Fruit fly (Drosophila melanogaster) whole organism, embryonic: Measurements from ENCODE around the gene bon.

ENCODE experiments used
- Abd-B ChIP-seq: fragments of 200-800 bp; sonication (Bioruptor generic); optimal IDR thresholded peaks from 2 replicates; lab custom pipeline; 2018; ENCODE audit warnings: missing biosample characterization, mild to moderate bottlenecking, missing genetic modification characterization, moderate library complexity
- Aef1 ChIP-seq: fragments of 200-800 bp; sonication (Bioruptor generic); IDR thresholded peaks from 3 replicates; pipeline ENCODE4 v1.3.6; 2022; ENCODE audit warnings: missing biosample characterization, missing genetic modification characterization
- CG11398 ChIP-seq: fragments of 200-800 bp; sonication (Bioruptor generic); optimal IDR thresholded peaks from 2 replicates; lab custom pipeline; 2016; ENCODE audit warnings: missing biosample characterization, missing genetic modification characterization
- CG11456 ChIP-seq: fragments of 200-800 bp; sonication (Bioruptor generic); IDR thresholded peaks from 3 replicates; pipeline ENCODE4 v1.3.6; 2022; ENCODE audit warnings: missing biosample characterization, missing genetic modification characterization
- CG12391 ChIP-seq: fragments of 200-800 bp; sonication (Bioruptor generic); optimal IDR thresholded peaks from 3 replicates; lab custom pipeline; 2018; ENCODE audit warnings: missing biosample characterization, mild to moderate bottlenecking, missing genetic modification characterization, moderate library complexity
- CG13624 ChIP-seq: fragments of 200-800 bp; sonication (Bioruptor generic); optimal IDR thresholded peaks from 2 replicates; lab custom pipeline; 2016; ENCODE audit warnings: missing biosample characterization, missing genetic modification characterization
- CG14050 ChIP-seq: fragments of 200-800 bp; sonication (Bioruptor generic); IDR thresholded peaks from 3 replicates; pipeline ENCODE4 v1.3.6; 2022; ENCODE audit warnings: missing biosample characterization, missing genetic modification characterization
- CG15696 ChIP-seq: fragments of 200-800 bp; sonication (Bioruptor generic); optimal IDR thresholded peaks from 2 replicates; lab custom pipeline; 2019; ENCODE audit warnings: missing biosample characterization, mild to moderate bottlenecking, missing genetic modification characterization, moderate library complexity
- CG1603 ChIP-seq: fragments of 200-800 bp; sonication (Bioruptor generic); optimal IDR thresholded peaks from 2 replicates; lab custom pipeline; 2019; ENCODE audit warnings: missing biosample characterization, mild to moderate bottlenecking, missing genetic modification characterization, moderate library complexity
- CG1647 ChIP-seq: fragments of 200-800 bp; sonication (Bioruptor generic); optimal IDR thresholded peaks from 3 replicates; lab custom pipeline; 2016; ENCODE audit warnings: missing biosample characterization, missing genetic modification characterization
- CG16863 ChIP-seq: fragments of 200-800 bp; sonication (Bioruptor generic); optimal IDR thresholded peaks from 3 replicates; lab custom pipeline; 2016; ENCODE audit warnings: missing biosample characterization, missing genetic modification characterization
- CG17359 ChIP-seq: fragments of 200-800 bp; sonication (Bioruptor generic); optimal IDR thresholded peaks from 3 replicates; lab custom pipeline; 2018; ENCODE audit warnings: missing biosample characterization, mild to moderate bottlenecking, missing genetic modification characterization, moderate library complexity
- CG2202 ChIP-seq: fragments of 200-800 bp; sonication (Bioruptor generic); optimal IDR thresholded peaks from 2 replicates; lab custom pipeline; 2018; ENCODE audit warnings: missing biosample characterization, mild to moderate bottlenecking, missing genetic modification characterization
- CG32532 ChIP-seq: fragments of 200-800 bp; sonication (Bioruptor generic); IDR thresholded peaks from 2 replicates; pipeline ENCODE4 v1.3.6; 2022; ENCODE audit warnings: missing biosample characterization, missing genetic modification characterization
- CG4404 ChIP-seq: fragments of 200-800 bp; sonication (Bioruptor generic); IDR thresholded peaks from 2 replicates; pipeline ENCODE4 v1.3.6; 2022; ENCODE audit warnings: missing biosample characterization, missing genetic modification characterization
- CG4854 ChIP-seq: fragments of 200-800 bp; sonication (Bioruptor generic); optimal IDR thresholded peaks from 2 replicates; lab custom pipeline; 2016; ENCODE audit warnings: missing biosample characterization, missing genetic modification characterization, inconsistent platforms
- CG6854 ChIP-seq: fragments of 200-800 bp; sonication (Bioruptor generic); optimal IDR thresholded peaks from 3 replicates; lab custom pipeline; 2017; ENCODE audit warnings: missing biosample characterization, mild to moderate bottlenecking, missing genetic modification characterization
- CG8478 ChIP-seq: fragments of >200 bp; optimal IDR thresholded peaks from 2 replicates; lab custom pipeline; 2018
- CTCF ChIP-seq: fragments of 200-800 bp; sonication (Bioruptor generic); optimal IDR thresholded peaks from 2 replicates; lab custom pipeline; 2017; ENCODE audit warnings: missing biosample characterization, mild to moderate bottlenecking, missing genetic modification characterization, moderate library complexity
- Doc3 ChIP-seq: fragments of 200-800 bp; sonication (Bioruptor generic); IDR thresholded peaks from 3 replicates; pipeline ENCODE4 v1.3.6; 2022; ENCODE audit warnings: missing biosample characterization, missing genetic modification characterization; ENCODE audit not compliant: partially characterized antibody
- Eip74EF ChIP-seq, 2 experiments: fragments of 200-800 bp in 1 of 2; fragments of >200 bp in 1 of 2; sonication (Bioruptor generic) in 1 of 2; optimal IDR thresholded peaks; 2 replicates each; lab custom pipeline; 2017 to 2019; ENCODE audit warnings: missing biosample characterization in 2 of 2, missing genetic modification characterization in 2 of 2, mild to moderate bottlenecking in 1 of 2, moderate library complexity in 1 of 2
- Gug ChIP-seq: fragments of 200-800 bp; sonication (Bioruptor generic); IDR thresholded peaks from 4 replicates; pipeline ENCODE4 v1.3.6; 2022; ENCODE audit warnings: missing biosample characterization, missing genetic modification characterization
- HHEX ChIP-seq: fragments of 200-800 bp; sonication (Bioruptor generic); optimal IDR thresholded peaks from 3 replicates; lab custom pipeline; 2017; ENCODE audit warnings: missing biosample characterization, mild to moderate bottlenecking, missing genetic modification characterization, missing genetic modification reagents
- Kr ChIP-seq: fragments of 200-800 bp; sonication (Bioruptor generic); optimal IDR thresholded peaks from 2 replicates; lab custom pipeline; 2017; ENCODE audit warnings: missing biosample characterization, mild to moderate bottlenecking, missing genetic modification characterization
- Lim3 ChIP-seq: fragments of 200-800 bp; sonication (Bioruptor generic); IDR thresholded peaks from 2 replicates; pipeline ENCODE4 v1.3.6; 2022; ENCODE audit warnings: missing biosample characterization, missing genetic modification characterization
- MESR4 ChIP-seq: fragments of 200-800 bp; sonication (Bioruptor generic); optimal IDR thresholded peaks from 2 replicates; lab custom pipeline; 2018; ENCODE audit warnings: missing biosample characterization, mild to moderate bottlenecking, missing genetic modification characterization, moderate library complexity
- Myb ChIP-seq: fragments of 200-800 bp; sonication (Bioruptor generic); optimal IDR thresholded peaks from 2 replicates; lab custom pipeline; 2016; ENCODE audit warnings: missing biosample characterization, missing genetic modification characterization
- Ptx1 ChIP-seq: fragments of 200-800 bp; sonication (Bioruptor generic); IDR thresholded peaks from 2 replicates; pipeline ENCODE4 v1.3.6; 2022; ENCODE audit warnings: missing biosample characterization, missing genetic modification characterization
- Rfx ChIP-seq: fragments of 200-800 bp; sonication (Bioruptor generic); IDR thresholded peaks from 2 replicates; pipeline ENCODE4 v1.3.6; 2022; ENCODE audit warnings: missing biosample characterization, missing genetic modification characterization
- Sin3A ChIP-seq: fragments of >200 bp; optimal IDR thresholded peaks from 2 replicates; lab custom pipeline; 2018
- Spps ChIP-seq: fragments of 200-800 bp; sonication (Bioruptor generic); optimal IDR thresholded peaks from 2 replicates; lab custom pipeline; 2018; ENCODE audit warnings: missing biosample characterization, mild to moderate bottlenecking, missing genetic modification characterization
- az2 ChIP-seq: fragments of 200-800 bp; sonication (Bioruptor generic); optimal IDR thresholded peaks from 3 replicates; lab custom pipeline; 2016; ENCODE audit warnings: missing biosample characterization, missing genetic modification characterization
- bigmax ChIP-seq: fragments of 200-800 bp; sonication (Bioruptor generic); optimal IDR thresholded peaks from 2 replicates; lab custom pipeline; 2018; ENCODE audit warnings: missing biosample characterization, mild to moderate bottlenecking, missing genetic modification characterization
- cg ChIP-seq: fragments of 200-800 bp; sonication (Bioruptor generic); optimal IDR thresholded peaks from 3 replicates; lab custom pipeline; 2019; ENCODE audit warnings: missing biosample characterization, mild to moderate bottlenecking, missing genetic modification characterization, moderate library complexity
- chinmo ChIP-seq: fragments of 200-800 bp; sonication (Bioruptor generic); IDR thresholded peaks from 4 replicates; pipeline ENCODE4 v1.3.6; 2022; ENCODE audit warnings: missing biosample characterization, missing genetic modification characterization; ENCODE audit not compliant: partially characterized antibody
- croc ChIP-seq: fragments of 200-800 bp; sonication (Bioruptor generic); conservative IDR thresholded peaks from 3 replicates; pipeline ENCODE4 v1.3.6; 2022; ENCODE audit warnings: missing biosample characterization, missing genetic modification characterization
- dan ChIP-seq: fragments of 200-800 bp; sonication (Bioruptor generic); IDR thresholded peaks from 2 replicates; pipeline ENCODE4 v1.3.6; 2022; ENCODE audit warnings: missing biosample characterization, missing genetic modification characterization
- gsb-n ChIP-seq: fragments of 200-800 bp; sonication (Bioruptor generic); optimal IDR thresholded peaks from 3 replicates; lab custom pipeline; 2018; ENCODE audit warnings: missing biosample characterization, mild to moderate bottlenecking, missing genetic modification characterization
- inv ChIP-seq: fragments of 200-800 bp; sonication (Bioruptor generic); IDR thresholded peaks from 2 replicates; pipeline ENCODE4 v1.3.6; 2022; ENCODE audit warnings: missing biosample characterization, missing genetic modification characterization; ENCODE audit not compliant: partially characterized antibody
- p53 ChIP-seq: fragments of 200-800 bp; sonication (Bioruptor generic); optimal IDR thresholded peaks from 2 replicates; lab custom pipeline; 2016; ENCODE audit warnings: missing biosample characterization, missing genetic modification characterization
- pho ChIP-seq: fragments of 200-800 bp; sonication (Bioruptor generic); optimal IDR thresholded peaks from 2 replicates; lab custom pipeline; 2016; ENCODE audit warnings: missing biosample characterization, missing genetic modification characterization
- psq ChIP-seq: fragments of 200-800 bp; sonication (Bioruptor generic); optimal IDR thresholded peaks from 2 replicates; lab custom pipeline; 2017; ENCODE audit warnings: missing biosample characterization, missing genetic modification characterization
- sc ChIP-seq, 3 experiments: fragments of >200 bp in 2 of 3; fragments of 200-800 bp in 1 of 3; sonication (Bioruptor generic) in 1 of 3; optimal IDR thresholded peaks; 2 replicates in 2 of 3; 3 replicates in 1 of 3; lab custom pipeline; 2017; ENCODE audit warnings: mild to moderate bottlenecking in 1 of 3, missing biosample characterization in 1 of 3, missing genetic modification characterization in 1 of 3, missing genetic modification reagents in 1 of 3
- sd ChIP-seq: fragments of 200-800 bp; sonication (Bioruptor generic); optimal IDR thresholded peaks from 3 replicates; lab custom pipeline; 2018; ENCODE audit warnings: missing biosample characterization, mild to moderate bottlenecking, missing genetic modification characterization, moderate library complexity
- slbo ChIP-seq: fragments of 200-800 bp; sonication (Bioruptor generic); IDR thresholded peaks from 2 replicates; pipeline ENCODE4 v1.3.6; 2022; ENCODE audit warnings: missing biosample characterization, missing genetic modification characterization
- tio ChIP-seq: fragments of 200-800 bp; sonication (Bioruptor generic); optimal IDR thresholded peaks from 2 replicates; lab custom pipeline; 2017; ENCODE audit warnings: missing biosample characterization, missing genetic modification characterization, inconsistent platforms
- trem ChIP-seq: fragments of 200-800 bp; optimal IDR thresholded peaks from 3 replicates; lab custom pipeline; 2019; ENCODE audit warnings: missing biosample characterization, mild to moderate bottlenecking, missing genetic modification characterization, moderate library complexity
- ttk ChIP-seq: fragments of 200-800 bp; sonication (Bioruptor generic); IDR thresholded peaks from 2 replicates; pipeline ENCODE4 v2.1.2; 2022; ENCODE audit warnings: missing biosample characterization, missing genetic modification characterization
- vfl ChIP-seq: fragments of 200-800 bp; sonication (Bioruptor generic); optimal IDR thresholded peaks from 2 replicates; lab custom pipeline; 2016; ENCODE audit warnings: missing biosample characterization, missing genetic modification characterization
- vnd ChIP-seq: fragments of 200-800 bp; sonication (Bioruptor generic); IDR thresholded peaks from 3 replicates; pipeline ENCODE4 v1.3.6; 2022; ENCODE audit warnings: missing biosample characterization, missing genetic modification characterization; ENCODE audit not compliant: partially characterized antibody

bon gene

DNA sequence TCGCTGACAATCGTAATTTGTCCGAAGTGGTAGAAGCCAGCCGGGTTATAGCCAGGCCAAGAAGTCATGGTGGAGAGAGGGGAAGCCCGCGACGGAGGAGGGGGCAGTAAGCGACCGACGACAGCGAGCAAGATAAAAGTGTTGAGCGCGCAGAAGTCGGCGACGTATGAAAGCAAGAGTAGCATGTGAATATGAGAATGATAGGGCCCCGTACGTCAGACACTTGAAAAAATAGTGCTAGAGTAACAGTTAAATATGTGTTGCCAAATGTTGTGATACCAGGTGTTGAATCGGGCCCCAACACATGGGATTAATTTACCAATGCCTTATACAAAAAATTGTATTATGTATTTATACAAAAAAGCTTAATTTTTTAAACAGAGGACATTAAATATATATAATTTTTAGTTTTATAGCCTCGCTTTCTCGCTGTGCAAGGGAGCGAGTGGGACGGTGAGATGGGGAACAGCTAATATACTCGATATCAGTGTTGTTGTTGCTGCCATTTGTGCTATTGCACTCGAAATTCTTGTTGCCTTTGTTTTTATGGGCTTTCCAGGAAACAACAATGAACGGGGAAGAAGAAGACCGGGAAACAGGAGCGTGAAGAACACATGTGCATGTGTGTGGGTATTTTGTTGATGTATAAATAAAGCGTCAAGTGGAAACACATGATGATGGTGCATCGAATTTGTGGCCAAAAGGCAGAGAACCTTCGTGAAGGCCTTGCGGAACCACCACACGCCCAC is 42.9 kb upstream of the bon start (continued):
- TF ChIP-seq Aef1 (GFP tag; lab: Robert Waterston, UW) (peak; percentile 84), gsb-n (tag; lab: Kevin White, UChicago) (peak; percentile 71), CG1647 (peak; percentile 1), CG14050 (GFP tag; lab: Robert Waterston, UW) (peak; percentile 74), inv (GFP tag; lab: Robert Waterston, UW) (no peak), CG17359 (peak; percentile 88), CG16863 (peak; percentile 54), CG11398 (GFP tag; lab: Kevin White, UChicago) (no peak), slbo (GFP tag; lab: Robert Waterston, UW) (peak; percentile 83), CG15696 (tag; lab: Kevin White, UChicago) (peak; percentile 87), CG32532 (GFP tag; lab: Robert Waterston, UW) (peak; percentile 85), Spps (tag; lab: Kevin White, UChicago) (peak; percentile 62), Gug (GFP tag; lab: Robert Waterston, UW) (peak; percentile 78), Eip74EF (GFP tag; optimal IDR thresholded peaks at IDR 0.05; lab: Kevin White, UChicago) (peak in 1 of 2 experiments; percentile 64), p53 (no peak), pho (peak; percentile 17), CG12391 (tag; lab: Kevin White, UChicago) (peak; percentile 89), psq (GFP tag; lab: Kevin White, UChicago) (peak; percentile 69), vfl (GFP tag; lab: Kevin White, UChicago) (peak; percentile 21), Rfx (GFP tag; lab: Robert Waterston, UW) (peak; percentile 89), chinmo (GFP tag; lab: Robert Waterston, UW) (peak; percentile 59; the same call in 3 of the 4 replicates), CG8478 (lab: Kevin White, UChicago) (no peak), Lim3 (GFP tag; lab: Robert Waterston, UW) (no peak; the same call in 1 of the 2 replicates), CG2202 (peak; percentile 75), Kr (GFP tag; lab: Kevin White, UChicago) (no peak), tio (GFP tag; lab: Kevin White, UChicago) (peak; percentile 83), CTCF (no peak), vnd (no peak), cg (GFP tag; lab: Kevin White, UChicago) (no peak), MESR4 (GFP tag; lab: Kevin White, UChicago) (no peak), CG4854 (GFP tag; lab: Kevin White, UChicago) (peak; percentile 45), ttk (peak; percentile 77), HHEX (GFP tag; lab: Kevin White, UChicago) (peak; percentile 88), az2 (peak; percentile 85), Abd-B (GFP tag; lab: Kevin White, UChicago) (peak; percentile 86), CG4404 (peak; percentile 85), sd (tag; lab: Kevin White, UChicago) (peak; percentile 60), Ptx1 (GFP tag; lab: Robert Waterston, UW) (peak; percentile 91), Myb (no peak), croc (GFP tag; lab: Robert Waterston, UW) (peak; percentile 79), Doc3 (GFP tag; lab: Robert Waterston, UW) (no peak), CG6854 (GFP tag; lab: Kevin White, UChicago) (peak; percentile 76), dan (GFP tag; lab: Robert Waterston, UW) (peak; percentile 62; the same call in 1 of the 2 replicates), bigmax (GFP tag; lab: Kevin White, UChicago) (no peak), sc (optimal IDR thresholded peaks at IDR 0.05; lab: Kevin White, UChicago) (no peak), sc (GFP tag; optimal IDR thresholded peaks at IDR 0.05; lab: Kevin White, UChicago) (peak; percentile 84), CG11456 (GFP tag; lab: Robert Waterston, UW) (peak; percentile 78; the same call in 2 of the 3 replicates), trem (peak; percentile 81), Sin3A (no peak), CG1603 (tag; lab: Kevin White, UChicago) (peak; percentile 42), CG13624 (no peak)
